Fruit fly (Drosophila melanogaster): ENCODE measurements around the gene Atg1.

The Atg1 gene

dm6 chr3L:12749567-12750535 is 55.1 kb downstream of the Atg1 start, which contains the start of the genes Klc and CG10984:
TSS of gene Klc (minus strand) at chr3L:12750056.
TSS of gene CG10984 (plus strand) at chr3L:12750119.
- peak; percentile 40 for TF ChIP-seq CG17801 (GFP tag; optimal IDR thresholded peaks at IDR 0.05; ENCODE audit: partially characterized antibody)

dm6 chr3L:12748711-12749566 is 56.0 kb downstream of the Atg1 start:
- TF ChIP-seq CG17801 (GFP tag; optimal IDR thresholded peaks at IDR 0.05; ENCODE audit: partially characterized antibody): no peak

- TF ChIP-seq CG17801 (GFP tag; optimal IDR thresholded peaks at IDR 0.05; ENCODE audit: partially characterized antibody): no peak
These were observed 58.7 kb downstream of the Atg1 start for dm6 chr3L:12746241-12746640.

- TF ChIP-seq CG17801 (GFP tag; optimal IDR thresholded peaks at IDR 0.05; ENCODE audit: partially characterized antibody): peak; percentile 12
These were observed 59.7 kb downstream of the Atg1 start, which contains the start of gene CG32109 for dm6 chr3L:12745121-12745770. TSS of gene CG32109 (plus strand) at chr3L:12745344.

dm6 chr3L:12741608-12742007 is 63.3 kb downstream of the Atg1 start, which contains the start of gene CG32112:
TSS of gene CG32112 (plus strand) at chr3L:12741718.
- TF ChIP-seq CG17801 (GFP tag; optimal IDR thresholded peaks at IDR 0.05; ENCODE audit: partially characterized antibody): peak; percentile 23

dm6 chr3L:12735707-12736106 is 69.2 kb downstream of the Atg1 start:
- no peak for TF ChIP-seq CG17801 (GFP tag; optimal IDR thresholded peaks at IDR 0.05; ENCODE audit: partially characterized antibody)

- TF ChIP-seq CG17801 (GFP tag; optimal IDR thresholded peaks at IDR 0.05; ENCODE audit: partially characterized antibody): no peak
These were observed 70.3 kb downstream of the Atg1 start, which contains the start of the genes SmD1 and Ptp69D for dm6 chr3L:12734550-12735012. TSS of gene SmD1 (minus strand) at chr3L:12734611. TSS of gene Ptp69D (plus strand) at chr3L:12734945.

All from ovary, adult (tissue).